Fruit fly (Drosophila melanogaster): Measurements from ENCODE around the gene Spase22-23.

The Spase22-23 gene

dm6 chr3R:24230423-24231205, 779 bp upstream of the Spase22-23 start, which contains the start of gene mask (continued):
- peak; percentile 86 for TF ChIP-seq zfh1 (GFP tag; IDR thresholded peaks at IDR 0.05)
- TF ChIP-seq tin (GFP tag; optimal IDR thresholded peaks at IDR 0.05): peak; percentile 52
- TF ChIP-seq Sry-δ (GFP tag; optimal IDR thresholded peaks at IDR 0.05): peak; percentile 90
- peak; percentile 57 for TF ChIP-seq CG18764 (GFP tag; optimal IDR thresholded peaks at IDR 0.05)
- TF ChIP-seq CG7271 (tag; optimal IDR thresholded peaks at IDR 0.05): peak; percentile 82
- TF ChIP-seq tio (GFP tag; optimal IDR thresholded peaks at IDR 0.05): no peak
- peak; percentile 86 for TF ChIP-seq sob (GFP tag; IDR thresholded peaks at IDR 0.05)
- peak; percentile 93 for TF ChIP-seq NfI (GFP tag; optimal IDR thresholded peaks at IDR 0.05)
- TF ChIP-seq CG4282 (GFP tag; optimal IDR thresholded peaks at IDR 0.05): peak; percentile 36
- 0 out of 2 replicates have a peak, but pooled peaks have one; percentile 17 for TF ChIP-seq CG4360 (GFP tag; IDR thresholded peaks at IDR 0.05)
- TF ChIP-seq CG9932 (GFP tag; IDR thresholded peaks at IDR 0.05): peak; percentile 65
- TF ChIP-seq ERR (GFP tag; optimal IDR thresholded peaks at IDR 0.05): peak; percentile 6
- peak; percentile 34 for TF ChIP-seq trh (GFP tag; optimal IDR thresholded peaks at IDR 0.05)
- TF ChIP-seq GATAe (GFP tag; conservative IDR thresholded peaks at IDR 0.05): no peak; the same call in 1 of the 2 replicates
- TF ChIP-seq CG17802 (tag; optimal IDR thresholded peaks at IDR 0.05): peak; percentile 53
- TF ChIP-seq Ravus (GFP tag; IDR thresholded peaks at IDR 0.05): no peak
- peak; percentile 79 for TF ChIP-seq gce (GFP tag; IDR thresholded peaks at IDR 0.05)
- peak; percentile 46 for TF ChIP-seq az2 (GFP tag; optimal IDR thresholded peaks at IDR 0.05)
- TF ChIP-seq YL-1 (GFP tag; optimal IDR thresholded peaks at IDR 0.05): peak; percentile 76
- TF ChIP-seq sima (GFP tag; optimal IDR thresholded peaks at IDR 0.05): peak; percentile 69
- peak; percentile 53 for TF ChIP-seq gem (tag; optimal IDR thresholded peaks at IDR 0.05)
- TF ChIP-seq CG10462 (GFP tag; optimal IDR thresholded peaks at IDR 0.05): no peak
- TF ChIP-seq Lhr (GFP tag; optimal IDR thresholded peaks at IDR 0.05): peak; percentile 63
- no peak for TF ChIP-seq salm (tag; optimal IDR thresholded peaks at IDR 0.05)
- peak; percentile 72 for TF ChIP-seq CG12744 (GFP tag; optimal IDR thresholded peaks at IDR 0.05)
- peak; percentile 62; the same call in 3 of the 4 replicates for TF ChIP-seq Gug (GFP tag; IDR thresholded peaks at IDR 0.05)
- TF ChIP-seq Vsx1 (GFP tag; optimal IDR thresholded peaks at IDR 0.05): peak; percentile 78
- TF ChIP-seq Fer2 (tag; optimal IDR thresholded peaks at IDR 0.05): peak; percentile 82
- TF ChIP-seq B-H2 (GFP tag; optimal IDR thresholded peaks at IDR 0.05): peak; percentile 91
- TF ChIP-seq danr (GFP tag; IDR thresholded peaks at IDR 0.05): peak; percentile 16; the same call in 1 of the 2 replicates
- peak; percentile 86; the same call in 2 of the 3 replicates for TF ChIP-seq CG17361 (GFP tag; IDR thresholded peaks at IDR 0.05)
- TF ChIP-seq PHDP (tag; optimal IDR thresholded peaks at IDR 0.05): peak; percentile 66
- TF ChIP-seq CG14710 (tag; optimal IDR thresholded peaks at IDR 0.05): peak; percentile 77
- TF ChIP-seq unc-4 (GFP tag; IDR thresholded peaks at IDR 0.05; ENCODE audit: partially characterized antibody): no peak; the same call in 1 of the 2 replicates
- TF ChIP-seq Sox102F (GFP tag; optimal IDR thresholded peaks at IDR 0.05): no peak
- TF ChIP-seq peb (GFP tag; IDR thresholded peaks at IDR 0.05): no peak
- peak; percentile 79 for TF ChIP-seq CG17328 (GFP tag; IDR thresholded peaks at IDR 0.05)
- peak; percentile 94 for TF ChIP-seq mirr (GFP tag; optimal IDR thresholded peaks at IDR 0.05)
- peak; percentile 81 for TF ChIP-seq shn (GFP tag; optimal IDR thresholded peaks at IDR 0.05)
- peak; percentile 38 for TF ChIP-seq NC2α (GFP tag; optimal IDR thresholded peaks at IDR 0.05)
- TF ChIP-seq Hr39 (optimal IDR thresholded peaks at IDR 0.05): no peak
- TF ChIP-seq Nf-YC (tag; optimal IDR thresholded peaks at IDR 0.05): peak; percentile 50
- TF ChIP-seq esg (GFP tag; conservative IDR thresholded peaks at IDR 0.05): no peak
- TF ChIP-seq pfk (GFP tag; optimal IDR thresholded peaks at IDR 0.05): peak; percentile 70
- TF ChIP-seq sr (GFP tag; IDR thresholded peaks at IDR 0.05): peak; percentile 83
- no peak for TF ChIP-seq Doc3 (GFP tag; IDR thresholded peaks at IDR 0.05; ENCODE audit: partially characterized antibody)
- peak; percentile 52 for TF ChIP-seq lbe (GFP tag; optimal IDR thresholded peaks at IDR 0.05)
- TF ChIP-seq Hr78 (GFP tag; optimal IDR thresholded peaks at IDR 0.05): no peak
